Fruit fly (Drosophila melanogaster): ENCODE data around the gene Pgk.

Gene Pgk

DNA sequence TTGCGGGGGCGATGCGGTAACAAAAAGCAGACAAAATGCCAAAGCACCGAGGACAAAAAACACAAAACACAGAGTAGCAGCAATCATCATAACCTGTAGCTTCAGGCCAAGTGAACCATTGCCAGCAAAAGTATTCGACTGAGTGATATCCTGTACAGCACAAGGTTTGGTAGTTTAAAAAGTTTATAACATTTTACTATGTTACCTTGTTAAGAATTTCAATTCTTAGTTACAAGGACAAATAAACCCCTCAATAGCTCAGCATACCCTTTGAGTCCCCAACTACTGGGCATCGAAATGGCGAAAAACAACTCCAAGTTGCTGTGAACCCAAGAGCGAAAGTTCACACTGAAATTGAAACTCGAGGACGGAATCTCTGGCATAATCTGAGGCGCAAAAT lies 29.8 kb downstream of the Pgk start (continued):
- peak; percentile 25; the same call in 1 of the 3 replicates for TF ChIP-seq H15 (GFP tag; IDR thresholded peaks at IDR 0.05)
- TF ChIP-seq CG2199 (GFP tag; IDR thresholded peaks at IDR 0.05): no peak
- TF ChIP-seq crol (GFP tag; IDR thresholded peaks at IDR 0.05): no peak
- no peak for TF ChIP-seq CG10462 (GFP tag; optimal IDR thresholded peaks at IDR 0.05)
- TF ChIP-seq CG7786 (GFP tag; optimal IDR thresholded peaks at IDR 0.05): no peak
- TF ChIP-seq CG30020 (tag; optimal IDR thresholded peaks at IDR 0.05): no peak
- peak; percentile 30 for TF ChIP-seq CG17359 (tag; optimal IDR thresholded peaks at IDR 0.05)
- TF ChIP-seq CG11560 (tag; IDR thresholded peaks at IDR 0.05): 0 out of 3 replicates have a peak, but pooled peaks have one; percentile 28
- no peak for TF ChIP-seq pan (optimal IDR thresholded peaks at IDR 0.05)
- no peak for TF ChIP-seq pan (GFP tag; optimal IDR thresholded peaks at IDR 0.05 in 1 of 2, IDR thresholded peaks at IDR 0.05 in 1 of 2)
- no peak for TF ChIP-seq CG1602 (GFP tag; optimal IDR thresholded peaks at IDR 0.05)
- no peak for TF ChIP-seq Pdp1 (GFP tag; optimal IDR thresholded peaks at IDR 0.05)
- no peak for TF ChIP-seq fru (optimal IDR thresholded peaks at IDR 0.05)
- no peak for TF ChIP-seq CG33213 (GFP tag; optimal IDR thresholded peaks at IDR 0.05)
- no peak for TF ChIP-seq sc (optimal IDR thresholded peaks at IDR 0.05)
- no peak for TF ChIP-seq sc (GFP tag; optimal IDR thresholded peaks at IDR 0.05)
- no peak for TF ChIP-seq cwo (GFP tag; optimal IDR thresholded peaks at IDR 0.05)
- no peak for TF ChIP-seq CG7928 (GFP tag; optimal IDR thresholded peaks at IDR 0.05)
- TF ChIP-seq CG14014 (GFP tag; IDR thresholded peaks at IDR 0.05): 0 out of 2 replicates have a peak, but pooled peaks have one; percentile 28
- no peak for TF ChIP-seq repo (GFP tag; optimal IDR thresholded peaks at IDR 0.05)
- no peak for TF ChIP-seq tna (GFP tag; IDR thresholded peaks at IDR 0.05; ENCODE audit: partially characterized antibody)
- TF ChIP-seq CG8765 (GFP tag; IDR thresholded peaks at IDR 0.05): no peak
- no peak for TF ChIP-seq CG6272 (GFP tag; IDR thresholded peaks at IDR 0.05)
- TF ChIP-seq unpg (GFP tag; optimal IDR thresholded peaks at IDR 0.05): no peak
- TF ChIP-seq CG3847 (GFP tag; IDR thresholded peaks at IDR 0.05): no peak
- TF ChIP-seq CG17385 (GFP tag; optimal IDR thresholded peaks at IDR 0.05): no peak
- TF ChIP-seq CG10979 (tag; optimal IDR thresholded peaks at IDR 0.05): no peak
- no peak for TF ChIP-seq exex (tag; optimal IDR thresholded peaks at IDR 0.05)
- no peak for TF ChIP-seq CG34422 (GFP tag; IDR thresholded peaks at IDR 0.05)
- no peak for TF ChIP-seq CG7357 (GFP tag; IDR thresholded peaks at IDR 0.05)
- no peak for TF ChIP-seq CG15696 (tag; optimal IDR thresholded peaks at IDR 0.05)
- TF ChIP-seq sd (tag; optimal IDR thresholded peaks at IDR 0.05): no peak
- TF ChIP-seq Mad (GFP tag; optimal IDR thresholded peaks at IDR 0.05): no peak
- no peak for TF ChIP-seq ase (GFP tag; IDR thresholded peaks at IDR 0.05)
- TF ChIP-seq E2f1 (GFP tag; IDR thresholded peaks at IDR 0.05): no peak
- no peak for TF ChIP-seq CG16815 (GFP tag; optimal IDR thresholded peaks at IDR 0.05)
- no peak for TF ChIP-seq Max (GFP tag; optimal IDR thresholded peaks at IDR 0.05)
- no peak for TF ChIP-seq ham (GFP tag; IDR thresholded peaks at IDR 0.05)
- no peak for TF ChIP-seq Neu2 (GFP tag; optimal IDR thresholded peaks at IDR 0.05; ENCODE audit: borderline replicate concordance)
- TF ChIP-seq Gug (GFP tag; IDR thresholded peaks at IDR 0.05): 0 out of 4 replicates have a peak, but pooled peaks have one; percentile 7
- no peak for TF ChIP-seq CG2875 (GFP tag; optimal IDR thresholded peaks at IDR 0.05)
- TF ChIP-seq CG4424 (GFP tag; optimal IDR thresholded peaks at IDR 0.05): no peak
- TF ChIP-seq cad (GFP tag; optimal IDR thresholded peaks at IDR 0.05): no peak
- TF ChIP-seq tap (tag; optimal IDR thresholded peaks at IDR 0.05): no peak
- no peak for TF ChIP-seq kay (GFP tag; optimal IDR thresholded peaks at IDR 0.05)
- TF ChIP-seq Dad (GFP tag; optimal IDR thresholded peaks at IDR 0.05): no peak
- TF ChIP-seq bowl (GFP tag; IDR thresholded peaks at IDR 0.05): no peak
- no peak for TF ChIP-seq CG8359 (GFP tag; optimal IDR thresholded peaks at IDR 0.05; ENCODE audit: borderline replicate concordance)
- TF ChIP-seq H2.0 (GFP tag; IDR thresholded peaks at IDR 0.05): no peak
- TF ChIP-seq Atf3 (GFP tag; optimal IDR thresholded peaks at IDR 0.05): no peak
- TF ChIP-seq CG12155 (GFP tag; optimal IDR thresholded peaks at IDR 0.05): no peak
- no peak for TF ChIP-seq psq (GFP tag; optimal IDR thresholded peaks at IDR 0.05)
- TF ChIP-seq E2f2 (GFP tag; IDR thresholded peaks at IDR 0.05): no peak
